Fruit fly (Drosophila melanogaster) whole organism, embryonic: ENCODE data around the gene CG13842.
A peak's percentile ranks its signal among the peaks of the same experiment; 100 is the strongest.

ENCODE experiments used
- Abd-B ChIP-seq: fragments of 200-800 bp; sonication (Bioruptor generic); optimal IDR thresholded peaks from 2 replicates; lab custom pipeline; 2018; ENCODE audit warnings: missing biosample characterization, mild to moderate bottlenecking, missing genetic modification characterization, moderate library complexity
- Atf3 ChIP-seq: fragments of 200-800 bp; sonication (Bioruptor generic); optimal IDR thresholded peaks from 3 replicates; lab custom pipeline; 2016; ENCODE audit warnings: missing biosample characterization, missing genetic modification characterization
- B-H1 ChIP-seq: fragments of 200-800 bp; sonication (Bioruptor generic); IDR thresholded peaks from 3 replicates; pipeline ENCODE4 v1.3.6; 2022; ENCODE audit warnings: missing biosample characterization, missing genetic modification characterization
- CG10147 ChIP-seq: fragments of 200-800 bp; sonication (Bioruptor generic); optimal IDR thresholded peaks from 2 replicates; lab custom pipeline; 2019; ENCODE audit warnings: missing biosample characterization, mild to moderate bottlenecking, missing genetic modification characterization, moderate library complexity
- CG10267 ChIP-seq: fragments of 200-800 bp; sonication (Bioruptor generic); optimal IDR thresholded peaks from 2 replicates; lab custom pipeline; 2018; ENCODE audit warnings: missing biosample characterization, mild to moderate bottlenecking, missing genetic modification characterization, moderate library complexity
- CG10321 ChIP-seq: fragments of 200-800 bp; sonication (Bioruptor generic); IDR thresholded peaks from 2 replicates; pipeline ENCODE4 v1.3.6; 2022; ENCODE audit warnings: missing biosample characterization, missing genetic modification characterization
- CG10979 ChIP-seq: fragments of 200-800 bp; sonication (Bioruptor generic); optimal IDR thresholded peaks from 2 replicates; lab custom pipeline; 2018; ENCODE audit warnings: missing biosample characterization, mild to moderate bottlenecking, missing genetic modification characterization, moderate library complexity
- CG1529 ChIP-seq: fragments of 200-800 bp; sonication (Bioruptor generic); optimal IDR thresholded peaks from 3 replicates; lab custom pipeline; 2018; ENCODE audit warnings: missing biosample characterization, missing genetic modification characterization
- CG15514 ChIP-seq: fragments of 200-800 bp; sonication (Bioruptor generic); optimal IDR thresholded peaks from 3 replicates; lab custom pipeline; 2017; ENCODE audit warnings: missing biosample characterization, missing genetic modification characterization, mild to moderate bottlenecking, moderate library complexity, missing genetic modification reagents
- CG15601 ChIP-seq: fragments of 200-800 bp; sonication (Bioruptor generic); optimal IDR thresholded peaks from 3 replicates; lab custom pipeline; 2019; ENCODE audit warnings: missing biosample characterization, mild to moderate bottlenecking, missing genetic modification characterization, moderate library complexity
- CG17912 ChIP-seq: fragments of 200-800 bp; sonication (Bioruptor generic); optimal IDR thresholded peaks from 2 replicates; lab custom pipeline; 2018; ENCODE audit warnings: missing biosample characterization, mild to moderate bottlenecking, missing genetic modification characterization
- CG3281 ChIP-seq: fragments of 200-800 bp; sonication (Bioruptor generic); optimal IDR thresholded peaks from 3 replicates; lab custom pipeline; 2017; ENCODE audit warnings: missing biosample characterization, mild to moderate bottlenecking, missing genetic modification characterization
- CG33213 ChIP-seq: fragments of 200-800 bp; sonication (Bioruptor generic); optimal IDR thresholded peaks from 3 replicates; lab custom pipeline; 2016; ENCODE audit warnings: missing biosample characterization, missing genetic modification characterization
- CG34376 ChIP-seq: fragments of 200-800 bp; sonication (Bioruptor generic); optimal IDR thresholded peaks from 2 replicates; lab custom pipeline; 2018; ENCODE audit warnings: missing biosample characterization, mild to moderate bottlenecking, missing genetic modification characterization
- CG4328 ChIP-seq: fragments of 200-800 bp; sonication (Bioruptor generic); optimal IDR thresholded peaks from 3 replicates; lab custom pipeline; 2017; ENCODE audit warnings: missing biosample characterization, missing genetic modification reagents, missing genetic modification characterization
- CG4730 ChIP-seq: fragments of 200-800 bp; sonication (Bioruptor generic); IDR thresholded peaks from 2 replicates; pipeline ENCODE4 v1.3.6; 2022; ENCODE audit warnings: missing biosample characterization, missing genetic modification characterization
- CG5245 ChIP-seq: fragments of 200-800 bp; sonication (Bioruptor generic); optimal IDR thresholded peaks from 3 replicates; lab custom pipeline; 2016; ENCODE audit warnings: missing biosample characterization, missing genetic modification characterization
- CG7786 ChIP-seq: fragments of 200-800 bp; sonication (Bioruptor generic); optimal IDR thresholded peaks from 2 replicates; lab custom pipeline; 2016; ENCODE audit warnings: missing biosample characterization, missing genetic modification characterization
- CG7928 ChIP-seq: fragments of 200-800 bp; sonication (Bioruptor generic); optimal IDR thresholded peaks from 2 replicates; lab custom pipeline; 2017; ENCODE audit warnings: missing biosample characterization, mild to moderate bottlenecking, missing genetic modification characterization
- CG9876 ChIP-seq: fragments of 200-800 bp; sonication (Bioruptor generic); optimal IDR thresholded peaks from 2 replicates; lab custom pipeline; 2016; ENCODE audit warnings: missing biosample characterization, missing genetic modification characterization
- Chrac-16 ChIP-seq: fragments of 200-800 bp; sonication (Bioruptor generic); optimal IDR thresholded peaks from 3 replicates; lab custom pipeline; 2016; ENCODE audit warnings: missing biosample characterization, missing genetic modification characterization
- D19A ChIP-seq: fragments of 200-800 bp; optimal IDR thresholded peaks from 3 replicates; lab custom pipeline; 2019; ENCODE audit warnings: missing biosample characterization, mild to moderate bottlenecking, missing genetic modification characterization, moderate library complexity
- Deaf1 ChIP-seq: fragments of 200-800 bp; optimal IDR thresholded peaks from 3 replicates; lab custom pipeline; 2019; ENCODE audit warnings: missing biosample characterization, mild to moderate bottlenecking, missing genetic modification characterization, moderate library complexity
- Fer2 ChIP-seq: fragments of 200-800 bp; sonication (Bioruptor generic); optimal IDR thresholded peaks from 2 replicates; lab custom pipeline; 2018; ENCODE audit warnings: missing biosample characterization, mild to moderate bottlenecking, missing genetic modification characterization, moderate library complexity
- H2.0 ChIP-seq: fragments of 200-800 bp; sonication (Bioruptor generic); IDR thresholded peaks from 2 replicates; pipeline ENCODE4 v1.3.6; 2022; ENCODE audit warnings: missing biosample characterization, missing genetic modification characterization
- HLHmδ ChIP-seq: fragments of 200-800 bp; sonication (Bioruptor generic); optimal IDR thresholded peaks from 2 replicates; lab custom pipeline; 2018; ENCODE audit warnings: missing biosample characterization, mild to moderate bottlenecking, missing genetic modification characterization, moderate library complexity
- Lim3 ChIP-seq: fragments of 200-800 bp; sonication (Bioruptor generic); IDR thresholded peaks from 2 replicates; pipeline ENCODE4 v1.3.6; 2022; ENCODE audit warnings: missing biosample characterization, missing genetic modification characterization
- MBD-R2 ChIP-seq: fragments of 200-800 bp; sonication (Bioruptor generic); IDR thresholded peaks from 2 replicates; pipeline ENCODE4 v1.3.6; 2022; ENCODE audit warnings: missing biosample characterization, missing genetic modification characterization
- Nf-YA ChIP-seq: fragments of 200-800 bp; sonication (Bioruptor generic); IDR thresholded peaks from 2 replicates; pipeline ENCODE4 v1.3.6; 2022; ENCODE audit warnings: missing biosample characterization, missing genetic modification characterization
- Sox102F ChIP-seq: fragments of 200-800 bp; sonication (Bioruptor generic); optimal IDR thresholded peaks from 2 replicates; lab custom pipeline; 2018; ENCODE audit warnings: missing biosample characterization, mild to moderate bottlenecking, missing genetic modification characterization, moderate library complexity
- Sry-β ChIP-seq: fragments of 200-800 bp; sonication (Bioruptor generic); optimal IDR thresholded peaks from 2 replicates; lab custom pipeline; 2018; ENCODE audit warnings: missing biosample characterization, mild to moderate bottlenecking, missing genetic modification characterization, moderate library complexity
- ac ChIP-seq: fragments of 200-800 bp; sonication (Bioruptor generic); optimal IDR thresholded peaks from 3 replicates; lab custom pipeline; 2017; ENCODE audit warnings: missing biosample characterization, mild to moderate bottlenecking, missing genetic modification characterization
- al ChIP-seq: fragments of 200-800 bp; sonication (Bioruptor generic); IDR thresholded peaks from 2 replicates; pipeline ENCODE4 v1.3.6; 2022; ENCODE audit warnings: missing biosample characterization, missing genetic modification characterization
- chif ChIP-seq, 2 experiments: fragments of 200-800 bp; sonication (Bioruptor generic); optimal IDR thresholded peaks; 3 replicates each; lab custom pipeline; 2016; ENCODE audit warnings: missing biosample characterization in 2 of 2, missing genetic modification characterization in 2 of 2
- ci ChIP-seq: fragments of 200-800 bp; sonication (Bioruptor generic); IDR thresholded peaks from 3 replicates; pipeline ENCODE4 v1.3.6; 2022; ENCODE audit warnings: missing biosample characterization, missing genetic modification characterization
- dysf ChIP-seq: fragments of 200-800 bp; sonication (Bioruptor generic); IDR thresholded peaks from 3 replicates; pipeline ENCODE4 v1.3.6; 2022; ENCODE audit warnings: missing biosample characterization, missing genetic modification characterization
- gce ChIP-seq: fragments of 200-800 bp; sonication (Bioruptor generic); IDR thresholded peaks from 3 replicates; pipeline ENCODE4 v1.3.6; 2022; ENCODE audit warnings: missing biosample characterization, missing genetic modification characterization
- gcm ChIP-seq: fragments of 200-800 bp; sonication (Bioruptor generic); optimal IDR thresholded peaks from 2 replicates; lab custom pipeline; 2019; ENCODE audit warnings: missing biosample characterization, mild to moderate bottlenecking, missing genetic modification characterization, moderate library complexity
- inv ChIP-seq: fragments of 200-800 bp; sonication (Bioruptor generic); IDR thresholded peaks from 2 replicates; pipeline ENCODE4 v1.3.6; 2022; ENCODE audit warnings: missing biosample characterization, missing genetic modification characterization; ENCODE audit not compliant: partially characterized antibody
- lola ChIP-seq, 3 experiments: fragments of >200 bp in 2 of 3; fragments of 200-800 bp in 1 of 3; sonication (Bioruptor generic) in 1 of 3; optimal IDR thresholded peaks; 2 replicates each; lab custom pipeline; 2017 to 2019; ENCODE audit warnings: missing biosample characterization in 3 of 3, missing genetic modification characterization in 3 of 3, mild to moderate bottlenecking in 1 of 3, moderate library complexity in 1 of 3
- nerfin-2 ChIP-seq: fragments of 200-800 bp; sonication (Bioruptor generic); IDR thresholded peaks from 2 replicates; pipeline ENCODE4 v1.3.6; 2022; ENCODE audit warnings: missing biosample characterization, missing genetic modification characterization; ENCODE audit not compliant: partially characterized antibody
- pan ChIP-seq, 4 experiments: fragments of >200 bp in 3 of 4; fragments of 200-800 bp in 1 of 4; sonication (Bioruptor generic) in 1 of 4; optimal IDR thresholded peaks in 3 of 4; IDR thresholded peaks in 1 of 4; 2 replicates each; pipeline versions ENCODE4 v1.3.6 to Lab custom; 2017 to 2022; ENCODE audit warnings: missing biosample characterization in 2 of 4, missing genetic modification characterization in 2 of 4, mixed read lengths in 1 of 4
- pfk ChIP-seq: fragments of 200-800 bp; sonication (Bioruptor generic); optimal IDR thresholded peaks from 2 replicates; lab custom pipeline; 2018; ENCODE audit warnings: missing biosample characterization, mild to moderate bottlenecking, missing genetic modification characterization, moderate library complexity
- sens ChIP-seq: fragments of 200-800 bp; sonication (Bioruptor generic); peaks from one replicate; lab custom pipeline; 2016; ENCODE audit warnings: missing biosample characterization, missing genetic modification characterization
- shn ChIP-seq: fragments of 200-800 bp; sonication (Bioruptor generic); optimal IDR thresholded peaks from 3 replicates; lab custom pipeline; 2016; ENCODE audit warnings: missing biosample characterization, missing genetic modification characterization
- sob ChIP-seq: fragments of 200-800 bp; sonication (Bioruptor generic); IDR thresholded peaks from 2 replicates; pipeline ENCODE4 v1.3.6; 2022; ENCODE audit warnings: missing biosample characterization, missing genetic modification characterization
- ssp ChIP-seq: fragments of 200-800 bp; sonication (Bioruptor generic); IDR thresholded peaks from 2 replicates; pipeline ENCODE4 v1.3.6; 2022; ENCODE audit warnings: missing biosample characterization, missing genetic modification characterization
- tll ChIP-seq, 2 experiments: fragments of 200-800 bp in 1 of 2; fragments of >200 bp in 1 of 2; sonication (Bioruptor generic) in 1 of 2; optimal IDR thresholded peaks; 2 replicates each; lab custom pipeline; 2017 to 2019; ENCODE audit warnings: missing biosample characterization in 2 of 2, missing genetic modification characterization in 2 of 2, mild to moderate bottlenecking in 1 of 2, moderate library complexity in 1 of 2
- wek ChIP-seq: fragments of 200-800 bp; sonication (Bioruptor generic); optimal IDR thresholded peaks from 3 replicates; lab custom pipeline; 2018; ENCODE audit warnings: missing biosample characterization, mild to moderate bottlenecking, missing genetic modification characterization, moderate library complexity

The CG13842 gene

dm6 chr3R:22686336-22686874 is 20.7 kb downstream of the CG13842 start, which contains the start of the genes Gclm and CG17625 (continued):
- TF ChIP-seq CG15514 (GFP tag; lab: Kevin White, UChicago) (peak; percentile 83), Chrac-16 (GFP tag; lab: Kevin White, UChicago) (peak; percentile 34), CG10147 (GFP tag; lab: Kevin White, UChicago) (peak; percentile 27), CG5245 (no peak), gcm (GFP tag; lab: Kevin White, UChicago) (peak; percentile 57), Sox102F (GFP tag; lab: Kevin White, UChicago) (peak; percentile 44), D19A (peak; percentile 32), ci (peak; percentile 74), al (peak; percentile 50), Abd-B (GFP tag; lab: Kevin White, UChicago) (peak; percentile 75), Fer2 (tag; lab: Kevin White, UChicago) (no peak), shn (GFP tag; lab: Kevin White, UChicago) (peak; percentile 11), sob (peak; percentile 81), CG3281 (peak; percentile 51), HLHmδ (peak; percentile 92), CG17912 (no peak), CG34376 (GFP tag; lab: Kevin White, UChicago) (peak; percentile 59), ssp (peak; percentile 35; the same call in 1 of the 2 replicates), ac (GFP tag; lab: Kevin White, UChicago) (no peak), CG10979 (peak; percentile 36), wek (GFP tag; lab: Kevin White, UChicago) (peak; percentile 56), lola (GFP tag; optimal IDR thresholded peaks at IDR 0.05; lab: Kevin White, UChicago) (peak in 1 of 3 experiments; percentile 46), gce (no peak), Deaf1 (tag; lab: Kevin White, UChicago) (peak; percentile 46), H2.0 (GFP tag; lab: Robert Waterston, UW) (peak; percentile 28; the same call in 1 of the 2 replicates), CG7928 (GFP tag; lab: Kevin White, UChicago) (peak; percentile 88), CG33213 (GFP tag; lab: Kevin White, UChicago) (peak; percentile 28), Nf-YA (GFP tag; lab: Robert Waterston, UW) (no peak), CG10267 (peak; percentile 90), chif (GFP tag; optimal IDR thresholded peaks at IDR 0.05; lab: Kevin White, UChicago) (peak; percentile 18 to 21), pfk (GFP tag; lab: Kevin White, UChicago) (no peak), CG9876 (GFP tag; lab: Kevin White, UChicago) (no peak), CG10321 (GFP tag; lab: Robert Waterston, UW) (0 out of 2 replicates have a peak, but pooled peaks have one; percentile 44), CG1529 (GFP tag; lab: Kevin White, UChicago) (no peak), CG15601 (peak; percentile 7), inv (GFP tag; lab: Robert Waterston, UW) (peak; percentile 60; the same call in 1 of the 2 replicates), sens (GFP tag; lab: Kevin White, UChicago) (peak; percentile 92), MBD-R2 (GFP tag; lab: Robert Waterston, UW) (peak; percentile 77), tll (GFP tag; optimal IDR thresholded peaks at IDR 0.05; lab: Kevin White, UChicago) (no peak), Atf3 (GFP tag; lab: Kevin White, UChicago) (no peak), CG4730 (GFP tag; lab: Robert Waterston, UW) (no peak), CG7786 (GFP tag; lab: Kevin White, UChicago) (no peak), pan (optimal IDR thresholded peaks at IDR 0.05; lab: Kevin White, UChicago) (no peak), pan (GFP tag; optimal IDR thresholded peaks at IDR 0.05 in 1 of 2, IDR thresholded peaks at IDR 0.05 in 1 of 2) (no peak), Sry-β (GFP tag; lab: Kevin White, UChicago) (no peak), B-H1 (GFP tag; lab: Robert Waterston, UW) (no peak), nerfin-2 (GFP tag; lab: Robert Waterston, UW) (peak; percentile 68), CG4328 (GFP tag; lab: Kevin White, UChicago) (peak; percentile 55), Lim3 (GFP tag; lab: Robert Waterston, UW) (no peak), dysf (GFP tag; lab: Robert Waterston, UW) (peak; percentile 56; the same call in 2 of the 3 replicates)
